Fruit fly (Drosophila melanogaster) whole organism, prepupa: ENCODE data around the gene Ptpmeg2.

ENCODE experiments used
- Blimp-1 ChIP-seq: fragments of 200-800 bp; sonication (Bioruptor generic); optimal IDR thresholded peaks from 3 replicates; lab custom pipeline; 2017; ENCODE audit warnings: missing biosample characterization, missing genetic modification characterization, mild to moderate bottlenecking, moderate library complexity, missing genetic modification reagents
- CG10631 ChIP-seq: fragments of 200-800 bp; sonication (Bioruptor generic); optimal IDR thresholded peaks from 2 replicates; lab custom pipeline; 2016; ENCODE audit warnings: missing biosample characterization, missing genetic modification characterization
- CG11294 ChIP-seq: fragments of 200-800 bp; sonication (Bioruptor generic); IDR thresholded peaks from 2 replicates; pipeline ENCODE4 v1.3.6; 2022; ENCODE audit warnings: missing biosample characterization, missing genetic modification characterization
- CG11902 ChIP-seq: fragments of 200-800 bp; sonication (Bioruptor generic); optimal IDR thresholded peaks from 3 replicates; lab custom pipeline; 2016; ENCODE audit warnings: missing biosample characterization, missing genetic modification characterization
- CG15336 ChIP-seq: fragments of 200-800 bp; sonication (Bioruptor generic); IDR thresholded peaks from 2 replicates; pipeline ENCODE4 v1.3.6; 2022; ENCODE audit warnings: missing biosample characterization, missing genetic modification characterization
- CG1621 ChIP-seq: fragments of 200-800 bp; sonication (Bioruptor generic); optimal IDR thresholded peaks from 3 replicates; lab custom pipeline; 2018; ENCODE audit warnings: missing biosample characterization, mild to moderate bottlenecking, missing genetic modification characterization
- CG3032 ChIP-seq: fragments of 200-800 bp; optimal IDR thresholded peaks from 2 replicates; lab custom pipeline; 2019; ENCODE audit warnings: missing biosample characterization, mild to moderate bottlenecking, missing genetic modification characterization, moderate library complexity
- CG31627 ChIP-seq: fragments of 200-800 bp; sonication (Bioruptor generic); optimal IDR thresholded peaks from 3 replicates; lab custom pipeline; 2016; ENCODE audit warnings: missing biosample characterization, missing genetic modification characterization
- CG32006 ChIP-seq: fragments of 200-800 bp; sonication (Bioruptor generic); optimal IDR thresholded peaks from 3 replicates; lab custom pipeline; 2017; ENCODE audit warnings: missing biosample characterization, mild to moderate bottlenecking, missing genetic modification characterization
- CG3919 ChIP-seq: fragments of 200-800 bp; sonication (Bioruptor generic); optimal IDR thresholded peaks from 3 replicates; lab custom pipeline; 2016; ENCODE audit warnings: missing biosample characterization, missing genetic modification characterization
- CG4318 ChIP-seq: fragments of 200-800 bp; sonication (Bioruptor generic); optimal IDR thresholded peaks from 3 replicates; lab custom pipeline; 2017; ENCODE audit warnings: missing biosample characterization, mild to moderate bottlenecking, missing genetic modification characterization
- CG6163 ChIP-seq: fragments of 200-800 bp; sonication (Bioruptor generic); IDR thresholded peaks from 3 replicates; pipeline ENCODE4 v1.3.6; 2022; ENCODE audit warnings: missing biosample characterization, missing genetic modification characterization
- CG6276 ChIP-seq: fragments of 200-800 bp; sonication (Bioruptor generic); optimal IDR thresholded peaks from 2 replicates; lab custom pipeline; 2017; ENCODE audit warnings: missing biosample characterization, mild to moderate bottlenecking, missing genetic modification characterization
- CG6792 ChIP-seq: fragments of 200-800 bp; sonication (Bioruptor generic); optimal IDR thresholded peaks from 3 replicates; lab custom pipeline; 2016; ENCODE audit warnings: missing biosample characterization, missing genetic modification characterization
- CG6808 ChIP-seq: fragments of 200-800 bp; sonication (Bioruptor generic); optimal IDR thresholded peaks from 3 replicates; lab custom pipeline; 2017; ENCODE audit warnings: missing biosample characterization, missing genetic modification characterization, mild to moderate bottlenecking, moderate library complexity, missing genetic modification reagents
- CG6854 ChIP-seq: fragments of 200-800 bp; sonication (Bioruptor generic); optimal IDR thresholded peaks from 2 replicates; lab custom pipeline; 2017; ENCODE audit warnings: missing biosample characterization, mild to moderate bottlenecking, missing genetic modification characterization
- CG8119 ChIP-seq: fragments of 200-800 bp; sonication (Bioruptor generic); IDR thresholded peaks from 3 replicates; pipeline ENCODE4 v1.3.6; 2022; ENCODE audit warnings: missing biosample characterization, missing genetic modification characterization
- CG8319 ChIP-seq: fragments of 200-800 bp; sonication (Bioruptor generic); optimal IDR thresholded peaks from 3 replicates; lab custom pipeline; 2016; ENCODE audit warnings: missing biosample characterization, missing genetic modification characterization
- CG9139 ChIP-seq: fragments of 200-800 bp; sonication (Bioruptor generic); optimal IDR thresholded peaks from 3 replicates; lab custom pipeline; 2017; ENCODE audit warnings: missing biosample characterization, mild to moderate bottlenecking, missing genetic modification characterization
- Eip75B ChIP-seq: fragments of 200-800 bp; sonication (Bioruptor generic); optimal IDR thresholded peaks from 3 replicates; lab custom pipeline; 2016; ENCODE audit warnings: missing biosample characterization, missing genetic modification characterization
- Eip78C ChIP-seq: fragments of 200-800 bp; sonication (Bioruptor generic); peaks from one replicate; lab custom pipeline; 2016; ENCODE audit warnings: missing biosample characterization, missing genetic modification characterization
- Eip93F ChIP-seq: fragments of 200-800 bp; sonication (Bioruptor generic); optimal IDR thresholded peaks from 2 replicates; lab custom pipeline; 2016; ENCODE audit warnings: missing biosample characterization, mild to moderate bottlenecking, missing genetic modification characterization
- Ets21C ChIP-seq: fragments of 200-800 bp; sonication (Bioruptor generic); optimal IDR thresholded peaks from 3 replicates; lab custom pipeline; 2016; ENCODE audit warnings: missing biosample characterization, missing genetic modification characterization
- Ets96B ChIP-seq: fragments of 200-800 bp; optimal IDR thresholded peaks from 2 replicates; lab custom pipeline; 2019; ENCODE audit warnings: missing biosample characterization, mild to moderate bottlenecking, missing genetic modification characterization, moderate library complexity
- Gug ChIP-seq: fragments of 200-800 bp; sonication (Bioruptor generic); IDR thresholded peaks from 2 replicates; pipeline ENCODE4 v1.3.6; 2022; ENCODE audit warnings: missing biosample characterization, missing genetic modification characterization
- Hr38 ChIP-seq: sonication (Bioruptor generic); optimal IDR thresholded peaks from 2 replicates; lab custom pipeline; 2016; ENCODE audit warnings: missing biosample characterization, missing genetic modification characterization
- Hr39 ChIP-seq: fragments of 200-800 bp; sonication (Bioruptor generic); optimal IDR thresholded peaks from 2 replicates; lab custom pipeline; 2016; ENCODE audit warnings: missing biosample characterization, missing genetic modification characterization
- Hr4 ChIP-seq: fragments of 200-800 bp; sonication (Bioruptor generic); optimal IDR thresholded peaks from 3 replicates; lab custom pipeline; 2016; ENCODE audit warnings: missing biosample characterization, missing genetic modification characterization
- Lpt ChIP-seq: fragments of 200-800 bp; sonication (Bioruptor generic); optimal IDR thresholded peaks from 3 replicates; lab custom pipeline; 2016; ENCODE audit warnings: missing biosample characterization, missing genetic modification characterization
- Met ChIP-seq: fragments of 200-800 bp; sonication (Bioruptor generic); optimal IDR thresholded peaks from 3 replicates; lab custom pipeline; 2016; ENCODE audit warnings: missing biosample characterization, missing genetic modification characterization
- Sox14 ChIP-seq: fragments of 200-800 bp; sonication (Bioruptor generic); optimal IDR thresholded peaks from 3 replicates; lab custom pipeline; 2016; ENCODE audit warnings: missing biosample characterization, missing genetic modification characterization
- Sox15 ChIP-seq: fragments of 200-800 bp; sonication (Bioruptor generic); optimal IDR thresholded peaks from 3 replicates; lab custom pipeline; 2016; ENCODE audit warnings: missing biosample characterization, missing genetic modification characterization
- achi ChIP-seq: fragments of 200-800 bp; sonication (Bioruptor generic); optimal IDR thresholded peaks from 3 replicates; lab custom pipeline; 2016; ENCODE audit warnings: missing biosample characterization, missing genetic modification characterization
- acj6 ChIP-seq: fragments of 200-800 bp; sonication (Bioruptor generic); optimal IDR thresholded peaks from 3 replicates; lab custom pipeline; 2016; ENCODE audit warnings: missing biosample characterization, missing genetic modification characterization
- cyc ChIP-seq: fragments of 200-800 bp; sonication (Bioruptor generic); optimal IDR thresholded peaks from 3 replicates; lab custom pipeline; 2016; ENCODE audit warnings: missing biosample characterization, missing genetic modification characterization
- dsx ChIP-seq: fragments of 200-800 bp; optimal IDR thresholded peaks from 3 replicates; lab custom pipeline; 2019; ENCODE audit warnings: missing biosample characterization, mild to moderate bottlenecking, missing genetic modification characterization, moderate library complexity; ENCODE audit not compliant: poor library complexity, severe bottlenecking
- eg ChIP-seq: fragments of 200-800 bp; sonication (Bioruptor generic); IDR thresholded peaks from 3 replicates; pipeline ENCODE4 v1.3.6; 2022; ENCODE audit warnings: missing biosample characterization, missing genetic modification characterization
- esn ChIP-seq: fragments of 200-800 bp; sonication (Bioruptor generic); optimal IDR thresholded peaks from 2 replicates; lab custom pipeline; 2016; ENCODE audit warnings: missing biosample characterization, mild to moderate bottlenecking, missing genetic modification characterization, moderate library complexity
- fd59A ChIP-seq: fragments of 200-800 bp; sonication (Bioruptor generic); optimal IDR thresholded peaks from 2 replicates; lab custom pipeline; 2017; ENCODE audit warnings: missing biosample characterization, mild to moderate bottlenecking, missing genetic modification characterization, missing genetic modification reagents
- lz ChIP-seq: fragments of 200-800 bp; sonication (Bioruptor generic); optimal IDR thresholded peaks from 3 replicates; lab custom pipeline; 2016; ENCODE audit warnings: missing biosample characterization, missing genetic modification characterization
- net ChIP-seq: fragments of 200-800 bp; sonication (Bioruptor generic); optimal IDR thresholded peaks from 3 replicates; lab custom pipeline; 2016; ENCODE audit warnings: missing biosample characterization, missing genetic modification characterization
- pdm3 ChIP-seq: fragments of 200-800 bp; sonication (Bioruptor generic); optimal IDR thresholded peaks from 3 replicates; lab custom pipeline; 2016; ENCODE audit warnings: missing biosample characterization, missing genetic modification characterization
- salr ChIP-seq, 2 experiments: fragments of 200-800 bp; sonication (Bioruptor generic); optimal IDR thresholded peaks; 3 replicates each; lab custom pipeline; 2016 to 2018; ENCODE audit warnings: missing biosample characterization in 2 of 2, missing genetic modification characterization in 2 of 2, mild to moderate bottlenecking in 1 of 2
- spab ChIP-seq: fragments of 200-800 bp; sonication (Bioruptor generic); optimal IDR thresholded peaks from 2 replicates; lab custom pipeline; 2017; ENCODE audit warnings: missing biosample characterization, mild to moderate bottlenecking, missing genetic modification characterization, missing genetic modification reagents
- svp ChIP-seq: fragments of 200-800 bp; sonication (Bioruptor generic); peaks from one replicate; lab custom pipeline; 2016; ENCODE audit warnings: missing biosample characterization, missing genetic modification characterization
- topi ChIP-seq: fragments of 200-800 bp; sonication (Bioruptor generic); optimal IDR thresholded peaks from 3 replicates; lab custom pipeline; 2016; ENCODE audit warnings: missing biosample characterization, missing genetic modification characterization
- vri ChIP-seq: fragments of 200-800 bp; sonication (Bioruptor generic); optimal IDR thresholded peaks from 3 replicates; lab custom pipeline; 2016; ENCODE audit warnings: missing biosample characterization, mild to moderate bottlenecking, missing genetic modification characterization

Ptpmeg2 gene

dm6 chrX:9617598-9618076, 41.3 kb downstream of the Ptpmeg2 start:
- TF ChIP-seq Sox14 (GFP tag; lab: Kevin White, UChicago) = no peak

dm6 chrX:9615471-9615870, 43.5 kb downstream of the Ptpmeg2 start:
- TF ChIP-seq svp (GFP tag; lab: Kevin White, UChicago) (peak; percentile 72), CG6808 (GFP tag; lab: Kevin White, UChicago) (no peak), salr (GFP tag; optimal IDR thresholded peaks at IDR 0.05; lab: Kevin White, UChicago) (no peak), CG6854 (GFP tag; lab: Kevin White, UChicago) (no peak), net (GFP tag; lab: Kevin White, UChicago) (no peak), CG6276 (GFP tag; lab: Kevin White, UChicago) (no peak), CG11294 (GFP tag; lab: Robert Waterston, UW) (no peak), pdm3 (GFP tag; lab: Kevin White, UChicago) (no peak), CG8319 (GFP tag; lab: Kevin White, UChicago) (no peak), acj6 (GFP tag; lab: Kevin White, UChicago) (no peak), CG15336 (GFP tag; lab: Robert Waterston, UW) (no peak), Hr38 (GFP tag; lab: Kevin White, UChicago) (no peak), achi (GFP tag; lab: Kevin White, UChicago) (no peak), fd59A (no peak), Hr39 (peak; percentile 31), Sox15 (GFP tag; lab: Kevin White, UChicago) (no peak), eg (GFP tag; lab: Robert Waterston, UW) (no peak), CG6792 (no peak), CG8119 (GFP tag; lab: Robert Waterston, UW) (no peak), cyc (GFP tag; lab: Kevin White, UChicago) (peak; percentile 16), CG10631 (GFP tag; lab: Kevin White, UChicago) (no peak), CG9139 (no peak), Sox14 (GFP tag; lab: Kevin White, UChicago) (no peak), spab (GFP tag; lab: Kevin White, UChicago) (no peak), Lpt (GFP tag; lab: Kevin White, UChicago) (no peak), CG1621 (tag; lab: Kevin White, UChicago) (no peak), CG3032 (no peak), CG31627 (GFP tag; lab: Kevin White, UChicago) (peak; percentile 37), Eip75B (GFP tag; lab: Kevin White, UChicago) (no peak), Eip78C (peak; percentile 82), Met (GFP tag; lab: Kevin White, UChicago) (peak; percentile 22), CG32006 (GFP tag; lab: Kevin White, UChicago) (no peak), CG11902 (GFP tag; lab: Kevin White, UChicago) (no peak), Ets21C (GFP tag; lab: Kevin White, UChicago) (no peak), topi (GFP tag; lab: Kevin White, UChicago) (peak; percentile 37), CG3919 (GFP tag; lab: Kevin White, UChicago) (no peak), CG4318 (GFP tag; lab: Kevin White, UChicago) (no peak), CG6163 (GFP tag; lab: Robert Waterston, UW) (no peak), Gug (GFP tag; lab: Robert Waterston, UW) (no peak), Hr4 (GFP tag; lab: Kevin White, UChicago) (no peak), lz (GFP tag; lab: Kevin White, UChicago) (peak; percentile 39), Eip93F (GFP tag; lab: Kevin White, UChicago) (no peak), dsx (GFP tag; lab: Kevin White, UChicago) (no peak), Ets96B (no peak), Blimp-1 (GFP tag; lab: Kevin White, UChicago) (no peak), esn (GFP tag; lab: Kevin White, UChicago) (peak; percentile 52), vri (GFP tag; lab: Kevin White, UChicago) (no peak)
